Worm (Caenorhabditis elegans) whole organism, L3 larva: Measurements from ENCODE around the gene acdh-2.
"Not testable (repeated sequence)": the region's sequence is repeated elsewhere in the genome, so short reads cannot be mapped to it uniquely, and the experiment has no call there.

Experiments
- ZK546.5 ChIP-seq: sonication (generic microtip); optimal IDR thresholded peaks from 2 replicates; lab custom pipeline; 2017; ENCODE audit warnings: missing biosample characterization, missing genetic modification characterization
- aly-2 ChIP-seq: fragments of 150-350 bp; optimal IDR thresholded peaks from 2 replicates; lab custom pipeline; 2014; ENCODE audit warnings: missing biosample characterization, missing genetic modification characterization
- ceh-16 ChIP-seq: sonication (generic microtip); optimal IDR thresholded peaks from 2 replicates; lab custom pipeline; 2017; ENCODE audit warnings: missing biosample characterization, missing genetic modification characterization
- ceh-28 ChIP-seq: fragments of 150-350 bp; optimal IDR thresholded peaks from 2 replicates; lab custom pipeline; 2014; ENCODE audit warnings: missing biosample characterization, missing genetic modification reagents, missing genetic modification characterization
- ceh-82 ChIP-seq: fragments of 150-350 bp; optimal IDR thresholded peaks from 2 replicates; lab custom pipeline; 2014; ENCODE audit warnings: missing biosample characterization, missing genetic modification characterization
- egl-27 ChIP-seq: sonication (generic microtip); optimal IDR thresholded peaks from 4 replicates; lab custom pipeline; 2017; ENCODE audit warnings: missing biosample characterization, missing genetic modification reagents, missing genetic modification characterization
- egl-5 ChIP-seq: fragments of 150-350 bp; optimal IDR thresholded peaks from 2 replicates; lab custom pipeline; 2017; ENCODE audit warnings: missing biosample characterization, missing genetic modification reagents, missing genetic modification characterization, inconsistent platforms
- elt-1 ChIP-seq: fragments of 150-350 bp; optimal IDR thresholded peaks from 2 replicates; lab custom pipeline; 2014; ENCODE audit warnings: missing biosample characterization, missing genetic modification characterization
- elt-2 ChIP-seq: sonication (generic microtip); optimal IDR thresholded peaks from 2 replicates; lab custom pipeline; 2016; ENCODE audit warnings: missing genetic modification reagents, mild to moderate bottlenecking, missing genetic modification characterization, missing compliant biosample characterization
- eor-1 ChIP-seq, 2 experiments: fragments of 150-350 bp; optimal IDR thresholded peaks; 2 replicates each; lab custom pipeline; 2014 to 2018; ENCODE audit warnings: missing biosample characterization in 2 of 2, missing genetic modification characterization in 2 of 2
- fkh-10 ChIP-seq: sonication (generic microtip); optimal IDR thresholded peaks from 2 replicates; lab custom pipeline; 2017; ENCODE audit warnings: missing biosample characterization, missing genetic modification reagents, missing genetic modification characterization
- fos-1 ChIP-seq: fragments of 150-350 bp; optimal IDR thresholded peaks from 2 replicates; lab custom pipeline; 2014; ENCODE audit warnings: missing biosample characterization, missing genetic modification characterization
- hmg-11 ChIP-seq: sonication (generic microtip); optimal IDR thresholded peaks from 2 replicates; lab custom pipeline; 2016; ENCODE audit warnings: missing genetic modification characterization, missing compliant biosample characterization
- jun-1 ChIP-seq: fragments of 150-350 bp; optimal IDR thresholded peaks from 2 replicates; lab custom pipeline; 2014; ENCODE audit warnings: missing biosample characterization, missing genetic modification reagents, missing genetic modification characterization
- lin-39 ChIP-seq: fragments of 150-350 bp; optimal IDR thresholded peaks from 2 replicates; lab custom pipeline; 2018; ENCODE audit warnings: missing biosample characterization, missing genetic modification reagents, missing genetic modification characterization
- lsy-12 ChIP-seq: sonication (generic microtip); optimal IDR thresholded peaks from 2 replicates; lab custom pipeline; 2016; ENCODE audit warnings: mild to moderate bottlenecking, missing genetic modification characterization, missing compliant biosample characterization
- mml-1 ChIP-seq: fragments of 150-350 bp; sonication (generic microtip); optimal IDR thresholded peaks from 3 replicates; lab custom pipeline; 2014; ENCODE audit warnings: missing biosample characterization, missing genetic modification characterization
- nfya-1 ChIP-seq: sonication (generic microtip); optimal IDR thresholded peaks from 2 replicates; lab custom pipeline; 2017; ENCODE audit warnings: missing genetic modification characterization, mild to moderate bottlenecking, missing compliant biosample characterization, antibody characterized with exemption, moderate library complexity; ENCODE audit not compliant: insufficient read depth
- nhr-11 ChIP-seq: fragments of 150-350 bp; optimal IDR thresholded peaks from 2 replicates; lab custom pipeline; 2014; ENCODE audit warnings: missing biosample characterization, missing genetic modification characterization
- nhr-12 ChIP-seq: fragments of 150-350 bp; optimal IDR thresholded peaks from 2 replicates; lab custom pipeline; 2014; ENCODE audit warnings: missing biosample characterization, missing genetic modification characterization
- nhr-23 ChIP-seq: fragments of 150-350 bp; optimal IDR thresholded peaks from 2 replicates; lab custom pipeline; 2014; ENCODE audit warnings: missing biosample characterization, missing genetic modification reagents, missing genetic modification characterization
- nhr-237 ChIP-seq: fragments of 150-350 bp; optimal IDR thresholded peaks from 2 replicates; lab custom pipeline; 2014; ENCODE audit warnings: missing biosample characterization, missing genetic modification characterization
- nhr-25 ChIP-seq: sonication (generic microtip); optimal IDR thresholded peaks from 2 replicates; lab custom pipeline; 2017; ENCODE audit warnings: missing biosample characterization, missing genetic modification characterization
- nhr-28 ChIP-seq: fragments of 150-350 bp; optimal IDR thresholded peaks from 2 replicates; lab custom pipeline; 2014; ENCODE audit warnings: missing biosample characterization, missing genetic modification characterization
- nhr-43 ChIP-seq: sonication (generic microtip); optimal IDR thresholded peaks from 2 replicates; lab custom pipeline; 2016; ENCODE audit warnings: mild to moderate bottlenecking, missing genetic modification characterization, missing compliant biosample characterization; ENCODE audit not compliant: poor library complexity, severe bottlenecking
- nhr-67 ChIP-seq: fragments of 150-350 bp; optimal IDR thresholded peaks from 2 replicates; lab custom pipeline; 2014; ENCODE audit warnings: missing biosample characterization, missing genetic modification characterization
- nhr-76 ChIP-seq: fragments of 150-350 bp; sonication (generic microtip); optimal IDR thresholded peaks from 5 replicates; lab custom pipeline; 2014; ENCODE audit warnings: missing biosample characterization, missing genetic modification characterization
- pha-4 ChIP-seq: fragments of 150-350 bp; optimal IDR thresholded peaks from 2 replicates; lab custom pipeline; 2014; ENCODE audit warnings: missing biosample characterization, missing genetic modification reagents, missing genetic modification characterization
- pqm-1 ChIP-seq: fragments of 150-350 bp; optimal IDR thresholded peaks from 2 replicates; lab custom pipeline; 2017; ENCODE audit warnings: missing biosample characterization, missing genetic modification characterization, inconsistent platforms
- skn-1 ChIP-seq: fragments of 150-350 bp; optimal IDR thresholded peaks from 2 replicates; lab custom pipeline; 2014; ENCODE audit warnings: missing biosample characterization, missing genetic modification characterization
- snpc-4 ChIP-seq: fragments of 150-350 bp; optimal IDR thresholded peaks from 2 replicates; lab custom pipeline; 2014; ENCODE audit warnings: missing biosample characterization, missing genetic modification characterization
- tbx-2 ChIP-seq: sonication (generic microtip); optimal IDR thresholded peaks from 2 replicates; lab custom pipeline; 2016; ENCODE audit warnings: mild to moderate bottlenecking, missing genetic modification characterization, missing compliant biosample characterization
- unc-39 ChIP-seq: sonication (generic microtip); optimal IDR thresholded peaks from 4 replicates; lab custom pipeline; 2017; ENCODE audit warnings: missing biosample characterization, missing genetic modification characterization
- ztf-4 ChIP-seq: fragments of 150-350 bp; optimal IDR thresholded peaks from 2 replicates; lab custom pipeline; 2014; ENCODE audit warnings: missing biosample characterization, missing genetic modification characterization

The acdh-2 gene

ce11 chrII:5541685-5542084 lies 5.6 kb downstream of the acdh-2 start, which contains the start of gene C17C3.24:
TSS of gene C17C3.24 (minus strand) at chrII:5541785.
- TF ChIP-seq nhr-237 (tag; lab: Kevin White, UChicago) = no peak
- no peak for TF ChIP-seq eor-1 (tag; optimal IDR thresholded peaks at IDR 0.05; lab: Kevin White, UChicago)
- TF ChIP-seq egl-27 (tag; lab: Kevin White, UChicago) = no peak
- TF ChIP-seq ceh-82 (tag; lab: Kevin White, UChicago) = no peak
- no peak for TF ChIP-seq hmg-11 (tag; lab: Kevin White, UChicago)
- no peak for TF ChIP-seq mml-1 (tag; lab: Kevin White, UChicago)
- TF ChIP-seq ceh-28 (tag; lab: Kevin White, UChicago) = no peak
- no peak for TF ChIP-seq fos-1 (tag; lab: Kevin White, UChicago)
- TF ChIP-seq elt-1 (tag; lab: Kevin White, UChicago) = no peak
- TF ChIP-seq jun-1 (tag; lab: Kevin White, UChicago) = no peak

ce11 chrII:5540113-5540512 lies 7.2 kb downstream of the acdh-2 start, which contains the start of gene hlh-27:
TSS of gene hlh-27 (minus strand) at chrII:5540213.
- not testable (repeated sequence) for TF ChIP-seq hmg-11, lin-39, snpc-4 (tag; lab: Kevin White, UChicago)

- TF ChIP-seq nhr-43 (no peak), elt-1 (tag; lab: Kevin White, UChicago) (no peak), nhr-28 (no peak), nhr-11 (tag; lab: Kevin White, UChicago) (no peak), skn-1 (tag; lab: Kevin White, UChicago) (no peak), aly-2 (tag; lab: Kevin White, UChicago) (no peak), nhr-23 (no peak), ZK546.5 (tag; lab: Kevin White, UChicago) (no peak), egl-5 (tag; lab: Kevin White, UChicago) (no peak), nhr-25 (tag; lab: Kevin White, UChicago) (no peak), fkh-10 (no peak), fos-1 (tag; lab: Kevin White, UChicago) (no peak), ceh-16 (tag; lab: Kevin White, UChicago) (no peak), mml-1 (tag; lab: Kevin White, UChicago) (no peak)
These were observed 9.8 kb downstream of the acdh-2 start, which contains the start of gene C17C3.11 for ce11 chrII:5537524-5537923. TSS of gene C17C3.11 (plus strand) at chrII:5537824.

ce11 chrII:5537078-5537477 lies 10.2 kb downstream of the acdh-2 start:
- TF ChIP-seq snpc-4 (tag; lab: Kevin White, UChicago) (no peak), lsy-12 (tag; lab: Kevin White, UChicago) (no peak), nhr-12 (tag; lab: Kevin White, UChicago) (no peak), nhr-28 (no peak), nhr-43 (no peak), nhr-23 (no peak), tbx-2 (tag; lab: Kevin White, UChicago) (no peak), fos-1 (tag; lab: Kevin White, UChicago) (no peak), egl-5 (tag; lab: Kevin White, UChicago) (no peak), elt-2 (no peak), nhr-76 (tag; lab: Kevin White, UChicago) (no peak), elt-1 (tag; lab: Kevin White, UChicago) (no peak), aly-2 (tag; lab: Kevin White, UChicago) (no peak), nhr-25 (tag; lab: Kevin White, UChicago) (no peak)

- TF ChIP-seq lin-39 (tag; lab: Kevin White, UChicago); nhr-12 (tag; lab: Kevin White, UChicago); nhr-67: not testable (repeated sequence)
- TF ChIP-seq, all 47 proteins: peak for 0; not testable (repeated sequence) for 47
These were observed 12.4 kb downstream of the acdh-2 start, which contains the start of gene hlh-25 for ce11 chrII:5534939-5535338. TSS of gene hlh-25 (plus strand) at chrII:5535239.

- TF ChIP-seq skn-1 (tag; lab: Kevin White, UChicago) (no peak), ZK546.5 (tag; lab: Kevin White, UChicago) (no peak), nfya-1 (tag; lab: Kevin White, UChicago) (no peak), pqm-1 (tag; lab: Kevin White, UChicago) (no peak), pha-4 (no peak), ceh-16 (tag; lab: Kevin White, UChicago) (no peak), unc-39 (tag; lab: Kevin White, UChicago) (no peak), hmg-11 (tag; lab: Kevin White, UChicago) (no peak), ztf-4 (no peak), nhr-28 (no peak), aly-2 (tag; lab: Kevin White, UChicago) (no peak)
These were observed 13.7 kb downstream of the acdh-2 start, which contains the start of gene hlh-26 for ce11 chrII:5533642-5534041. TSS of gene hlh-26 (minus strand) at chrII:5533742.
